Worm (Caenorhabditis elegans) whole organism, L4/young adult: ENCODE measurements around the gene T21D12.7.

ENCODE experiments used
- W03F9.2 ChIP-seq: fragments of 150-350 bp; optimal IDR thresholded peaks from 2 replicates; lab custom pipeline; 2014; ENCODE audit warnings: missing biosample characterization, missing genetic modification characterization
- him-1 ChIP-seq: sonication (generic microtip); optimal IDR thresholded peaks from 2 replicates; lab custom pipeline; 2016; ENCODE audit warnings: missing genotype, missing genetic modification reagents, missing genetic modification characterization, missing compliant biosample characterization

ce11 chrIV:320380-320779 is 29.1 kb upstream of the T21D12.7 start, which contains the start of gene dsc-4:
- TF ChIP-seq him-1 (no peak), W03F9.2 (tag; lab: Kevin White, UChicago) (no peak)
